Fruit fly (Drosophila melanogaster) whole organism, prepupa: ENCODE data around the gene CG42272.

Experiments
- Blimp-1 ChIP-seq: fragments of 200-800 bp; sonication (Bioruptor generic); optimal IDR thresholded peaks from 3 replicates; lab custom pipeline; 2017; ENCODE audit warnings: missing biosample characterization, missing genetic modification characterization, mild to moderate bottlenecking, moderate library complexity, missing genetic modification reagents
- CG10631 ChIP-seq: fragments of 200-800 bp; sonication (Bioruptor generic); optimal IDR thresholded peaks from 2 replicates; lab custom pipeline; 2016; ENCODE audit warnings: missing biosample characterization, missing genetic modification characterization
- CG10669 ChIP-seq: fragments of 200-800 bp; sonication (Bioruptor generic); optimal IDR thresholded peaks from 3 replicates; lab custom pipeline; 2018; ENCODE audit warnings: missing biosample characterization, mild to moderate bottlenecking, missing genetic modification characterization, moderate library complexity
- CG15336 ChIP-seq: fragments of 200-800 bp; sonication (Bioruptor generic); IDR thresholded peaks from 2 replicates; pipeline ENCODE4 v1.3.6; 2022; ENCODE audit warnings: missing biosample characterization, missing genetic modification characterization
- CG16779 ChIP-seq: fragments of 200-800 bp; sonication (Bioruptor generic); optimal IDR thresholded peaks from 3 replicates; lab custom pipeline; 2017; ENCODE audit warnings: missing biosample characterization, mild to moderate bottlenecking, missing genetic modification characterization
- CG34406 ChIP-seq: fragments of 200-800 bp; sonication (Bioruptor generic); optimal IDR thresholded peaks from 3 replicates; lab custom pipeline; 2016; ENCODE audit warnings: missing biosample characterization, missing genetic modification characterization
- CG3919 ChIP-seq: fragments of 200-800 bp; sonication (Bioruptor generic); optimal IDR thresholded peaks from 3 replicates; lab custom pipeline; 2016; ENCODE audit warnings: missing biosample characterization, missing genetic modification characterization
- CG6792 ChIP-seq: fragments of 200-800 bp; sonication (Bioruptor generic); optimal IDR thresholded peaks from 3 replicates; lab custom pipeline; 2016; ENCODE audit warnings: missing biosample characterization, missing genetic modification characterization
- CG7368 ChIP-seq: fragments of 200-800 bp; sonication (Bioruptor generic); optimal IDR thresholded peaks from 3 replicates; lab custom pipeline; 2016; ENCODE audit warnings: missing biosample characterization, missing genetic modification characterization
- CG8319 ChIP-seq: fragments of 200-800 bp; sonication (Bioruptor generic); optimal IDR thresholded peaks from 3 replicates; lab custom pipeline; 2016; ENCODE audit warnings: missing biosample characterization, missing genetic modification characterization
- Eip78C ChIP-seq: fragments of 200-800 bp; sonication (Bioruptor generic); peaks from one replicate; lab custom pipeline; 2016; ENCODE audit warnings: missing biosample characterization, missing genetic modification characterization
- Ets21C ChIP-seq: fragments of 200-800 bp; sonication (Bioruptor generic); optimal IDR thresholded peaks from 3 replicates; lab custom pipeline; 2016; ENCODE audit warnings: missing biosample characterization, missing genetic modification characterization
- Hr38 ChIP-seq: sonication (Bioruptor generic); optimal IDR thresholded peaks from 2 replicates; lab custom pipeline; 2016; ENCODE audit warnings: missing biosample characterization, missing genetic modification characterization
- Hr39 ChIP-seq: fragments of 200-800 bp; sonication (Bioruptor generic); optimal IDR thresholded peaks from 2 replicates; lab custom pipeline; 2016; ENCODE audit warnings: missing biosample characterization, missing genetic modification characterization
- Hr4 ChIP-seq: fragments of 200-800 bp; sonication (Bioruptor generic); optimal IDR thresholded peaks from 3 replicates; lab custom pipeline; 2016; ENCODE audit warnings: missing biosample characterization, missing genetic modification characterization
- Met ChIP-seq: fragments of 200-800 bp; sonication (Bioruptor generic); optimal IDR thresholded peaks from 3 replicates; lab custom pipeline; 2016; ENCODE audit warnings: missing biosample characterization, missing genetic modification characterization
- Sox14 ChIP-seq: fragments of 200-800 bp; sonication (Bioruptor generic); optimal IDR thresholded peaks from 3 replicates; lab custom pipeline; 2016; ENCODE audit warnings: missing biosample characterization, missing genetic modification characterization
- achi ChIP-seq: fragments of 200-800 bp; sonication (Bioruptor generic); optimal IDR thresholded peaks from 3 replicates; lab custom pipeline; 2016; ENCODE audit warnings: missing biosample characterization, missing genetic modification characterization
- acj6 ChIP-seq: fragments of 200-800 bp; sonication (Bioruptor generic); optimal IDR thresholded peaks from 3 replicates; lab custom pipeline; 2016; ENCODE audit warnings: missing biosample characterization, missing genetic modification characterization
- dac ChIP-seq: fragments of 200-800 bp; sonication (Bioruptor generic); optimal IDR thresholded peaks from 2 replicates; lab custom pipeline; 2017; ENCODE audit warnings: missing biosample characterization, mild to moderate bottlenecking, missing genetic modification characterization
- dsx ChIP-seq: fragments of 200-800 bp; optimal IDR thresholded peaks from 3 replicates; lab custom pipeline; 2019; ENCODE audit warnings: missing biosample characterization, mild to moderate bottlenecking, missing genetic modification characterization, moderate library complexity; ENCODE audit not compliant: poor library complexity, severe bottlenecking
- eg ChIP-seq: fragments of 200-800 bp; sonication (Bioruptor generic); IDR thresholded peaks from 3 replicates; pipeline ENCODE4 v1.3.6; 2022; ENCODE audit warnings: missing biosample characterization, missing genetic modification characterization
- esn ChIP-seq: fragments of 200-800 bp; sonication (Bioruptor generic); optimal IDR thresholded peaks from 2 replicates; lab custom pipeline; 2016; ENCODE audit warnings: missing biosample characterization, mild to moderate bottlenecking, missing genetic modification characterization, moderate library complexity
- lz ChIP-seq: fragments of 200-800 bp; sonication (Bioruptor generic); optimal IDR thresholded peaks from 3 replicates; lab custom pipeline; 2016; ENCODE audit warnings: missing biosample characterization, missing genetic modification characterization
- net ChIP-seq: fragments of 200-800 bp; sonication (Bioruptor generic); optimal IDR thresholded peaks from 3 replicates; lab custom pipeline; 2016; ENCODE audit warnings: missing biosample characterization, missing genetic modification characterization
- pdm3 ChIP-seq: fragments of 200-800 bp; sonication (Bioruptor generic); optimal IDR thresholded peaks from 3 replicates; lab custom pipeline; 2016; ENCODE audit warnings: missing biosample characterization, missing genetic modification characterization
- salr ChIP-seq, 2 experiments: fragments of 200-800 bp; sonication (Bioruptor generic); optimal IDR thresholded peaks; 3 replicates each; lab custom pipeline; 2016 to 2018; ENCODE audit warnings: missing biosample characterization in 2 of 2, missing genetic modification characterization in 2 of 2, mild to moderate bottlenecking in 1 of 2
- ss ChIP-seq, 2 experiments: fragments of 200-800 bp; sonication (Bioruptor generic); optimal IDR thresholded peaks; 2 replicates in 1 of 2; 3 replicates in 1 of 2; lab custom pipeline; 2017 to 2018; ENCODE audit warnings: mild to moderate bottlenecking in 2 of 2, missing biosample characterization in 2 of 2, missing genetic modification characterization in 2 of 2, moderate library complexity in 1 of 2
- svp ChIP-seq: fragments of 200-800 bp; sonication (Bioruptor generic); peaks from one replicate; lab custom pipeline; 2016; ENCODE audit warnings: missing biosample characterization, missing genetic modification characterization
- topi ChIP-seq: fragments of 200-800 bp; sonication (Bioruptor generic); optimal IDR thresholded peaks from 3 replicates; lab custom pipeline; 2016; ENCODE audit warnings: missing biosample characterization, missing genetic modification characterization
- vri ChIP-seq: fragments of 200-800 bp; sonication (Bioruptor generic); optimal IDR thresholded peaks from 3 replicates; lab custom pipeline; 2016; ENCODE audit warnings: missing biosample characterization, mild to moderate bottlenecking, missing genetic modification characterization

CG42272 gene

DNA sequence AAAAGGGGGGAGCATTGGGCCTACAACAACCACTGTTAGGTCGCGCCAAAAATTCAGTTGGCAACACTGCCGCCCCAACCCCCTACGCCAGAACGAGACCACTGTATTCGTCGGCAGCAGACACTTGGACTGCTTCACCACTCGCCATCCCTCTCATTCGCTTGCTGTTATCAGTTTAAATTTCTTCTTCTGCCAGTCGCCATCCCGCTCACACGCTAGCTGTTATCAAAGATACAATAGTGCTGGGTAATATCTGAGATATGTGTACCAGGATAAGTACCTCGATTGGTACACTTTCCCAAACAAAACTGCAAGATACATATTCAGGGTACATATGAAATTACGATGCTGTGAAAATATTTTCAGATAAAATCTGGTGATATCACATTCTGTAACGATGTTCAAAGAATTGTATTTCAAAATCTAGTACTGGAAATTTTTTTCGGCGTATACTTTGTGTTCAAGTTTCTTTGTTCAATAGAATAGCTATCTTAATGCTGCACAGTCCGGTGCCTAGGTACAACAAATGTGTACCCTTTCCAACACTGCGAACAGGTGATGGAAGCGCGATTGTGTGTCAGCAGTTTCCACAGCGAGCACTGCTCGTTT lies 31.9 kb upstream of the CG42272 start (continued):
- peak; percentile 78 for TF ChIP-seq dsx (GFP tag; lab: Kevin White, UChicago)
- no peak for TF ChIP-seq Ets21C (GFP tag; lab: Kevin White, UChicago)
- TF ChIP-seq Met = no peak
- TF ChIP-seq achi = peak; percentile 88
- TF ChIP-seq CG3919 (GFP tag; lab: Kevin White, UChicago) = peak; percentile 86
- TF ChIP-seq Hr39 (GFP tag; lab: Kevin White, UChicago) = peak; percentile 85
- no peak for TF ChIP-seq Hr4 (GFP tag; lab: Kevin White, UChicago)
- peak; percentile 89 for TF ChIP-seq lz (GFP tag; lab: Kevin White, UChicago)
- TF ChIP-seq CG15336 = peak; percentile 74
- peak; percentile 85 for TF ChIP-seq CG6792 (GFP tag; lab: Kevin White, UChicago)
- TF ChIP-seq net (GFP tag; lab: Kevin White, UChicago) = no peak
- TF ChIP-seq CG16779 (tag; lab: Kevin White, UChicago) = no peak
- peak; percentile 86 for TF ChIP-seq CG8319 (GFP tag; lab: Kevin White, UChicago)
- no peak for TF ChIP-seq CG7368 (GFP tag; lab: Kevin White, UChicago)
- no peak for TF ChIP-seq dac (GFP tag; lab: Kevin White, UChicago)
- no peak for TF ChIP-seq Blimp-1 (GFP tag; lab: Kevin White, UChicago)
- no peak for TF ChIP-seq CG10669
- peak; percentile 98 for TF ChIP-seq Eip78C
- TF ChIP-seq CG34406 = peak; percentile 80
- TF ChIP-seq pdm3 (GFP tag; lab: Kevin White, UChicago) = no peak

DNA sequence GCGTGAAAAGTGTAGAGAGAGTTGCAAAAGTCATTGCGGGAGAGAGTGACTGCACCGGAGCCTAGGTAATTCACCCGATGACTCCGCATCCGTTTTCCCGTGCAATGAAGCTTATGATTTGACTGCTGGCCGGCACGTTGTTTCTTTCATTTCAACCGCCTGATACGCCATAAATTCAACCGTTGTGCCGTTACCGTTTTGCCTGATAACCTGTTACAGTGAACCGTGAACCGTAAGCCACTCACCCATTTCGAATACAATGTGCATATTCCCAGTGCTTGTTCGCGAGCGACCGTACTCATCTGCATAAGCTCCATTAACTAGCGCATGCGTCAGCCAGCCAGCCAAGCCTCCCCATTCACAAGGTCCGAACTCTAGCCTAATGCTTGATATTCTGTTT lies 28.1 kb upstream of the CG42272 start:
- no peak for TF ChIP-seq vri (GFP tag; lab: Kevin White, UChicago)
- peak; percentile 98 for TF ChIP-seq svp

DNA sequence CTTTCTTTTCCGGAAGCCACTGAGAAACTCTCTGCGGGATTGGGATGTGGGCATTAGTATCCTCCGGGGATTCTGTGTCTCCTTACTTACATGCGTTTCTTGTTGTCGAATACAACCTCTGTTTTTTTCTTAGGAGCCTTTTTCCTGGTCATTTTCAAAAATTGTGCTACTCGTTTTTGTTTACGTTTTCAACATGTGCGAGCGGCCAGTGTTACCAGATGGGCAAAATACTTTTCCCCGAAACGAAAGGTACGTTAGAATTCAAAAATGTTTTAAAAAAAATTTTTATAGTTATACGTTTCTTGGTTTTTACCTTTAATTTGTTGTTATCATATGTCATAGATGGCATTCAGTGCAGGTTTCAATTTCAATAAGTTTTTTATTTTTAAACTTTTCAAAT lies 25.7 kb upstream of the CG42272 start, which contains the start of gene vito:
TSS of gene vito (minus strand) at position 220 of the 400 bp plus-strand sequence.
- TF ChIP-seq ss (GFP tag; optimal IDR thresholded peaks at IDR 0.05; lab: Kevin White, UChicago) (no peak), dac (GFP tag; lab: Kevin White, UChicago) (no peak), dsx (GFP tag; lab: Kevin White, UChicago) (no peak), acj6 (GFP tag; lab: Kevin White, UChicago) (no peak), CG10669 (no peak), CG10631 (no peak), salr (GFP tag; optimal IDR thresholded peaks at IDR 0.05; lab: Kevin White, UChicago) (no peak), svp (no peak)

DNA sequence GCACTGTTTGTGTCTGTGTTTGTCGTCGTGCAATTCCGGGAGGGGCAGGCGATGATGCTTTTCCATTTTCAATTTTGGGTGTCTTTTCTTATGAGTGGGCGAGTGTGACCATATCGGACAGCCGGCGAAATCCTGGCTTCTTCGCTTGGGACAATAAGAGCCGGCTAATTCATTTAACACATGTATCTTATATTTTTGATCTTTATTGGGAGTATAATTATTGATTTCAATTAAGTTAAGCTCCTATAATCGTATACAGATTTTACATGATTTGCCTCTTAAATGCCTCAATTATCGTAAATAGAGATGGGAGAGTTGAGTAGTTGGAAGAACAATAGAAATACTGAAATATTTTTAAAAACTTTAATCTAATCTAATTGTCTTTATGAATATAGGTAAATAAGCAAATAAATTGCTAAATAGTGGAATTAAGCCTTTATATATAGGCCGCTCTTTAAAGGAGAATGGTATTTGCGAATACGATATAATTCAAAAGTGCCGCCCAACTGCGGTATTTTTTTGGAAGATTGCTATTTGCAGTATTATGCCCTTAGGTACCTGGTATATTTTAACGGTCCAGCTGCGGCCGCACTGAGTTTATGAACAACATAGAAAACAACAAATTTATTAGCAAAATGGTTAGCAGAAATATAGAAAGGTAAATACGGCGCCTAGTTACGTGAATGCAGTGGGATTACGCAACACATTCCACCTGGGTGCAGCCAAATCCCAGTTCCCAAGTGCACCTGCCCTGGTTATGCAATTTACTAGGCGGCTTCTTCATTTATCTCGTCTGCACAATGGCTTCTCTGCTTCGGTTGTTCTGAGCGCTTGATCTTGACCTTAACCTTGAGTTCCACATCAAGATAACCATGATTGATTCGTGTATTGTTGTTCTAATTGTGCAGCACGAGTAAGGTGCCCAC lies 23.1 kb upstream of the CG42272 start, which contains the start of the genes Myt1, PGRP-LD and Pmi:
TSS of gene Myt1 (minus strand) at position 116 of the 926 bp plus-strand sequence.
TSS of gene PGRP-LD (plus strand) at position 576 of the 926 bp plus-strand sequence.
TSS of gene Pmi (plus strand) at position 576 of the 926 bp plus-strand sequence.
- TF ChIP-seq Ets21C (GFP tag; lab: Kevin White, UChicago) (no peak), vri (GFP tag; lab: Kevin White, UChicago) (peak; percentile 53), svp (peak; percentile 86), eg (GFP tag; lab: Robert Waterston, UW) (no peak), Sox14 (GFP tag; lab: Kevin White, UChicago) (peak; percentile 75), dac (GFP tag; lab: Kevin White, UChicago) (no peak), CG10669 (no peak), acj6 (GFP tag; lab: Kevin White, UChicago) (no peak), topi (GFP tag; lab: Kevin White, UChicago) (no peak), Hr38 (GFP tag; lab: Kevin White, UChicago) (no peak), ss (GFP tag; optimal IDR thresholded peaks at IDR 0.05; lab: Kevin White, UChicago) (no peak), esn (GFP tag; lab: Kevin White, UChicago) (peak; percentile 25)
